Worm (Caenorhabditis elegans): ENCODE data around the gene M03E7.1.

Gene M03E7.1

DNA sequence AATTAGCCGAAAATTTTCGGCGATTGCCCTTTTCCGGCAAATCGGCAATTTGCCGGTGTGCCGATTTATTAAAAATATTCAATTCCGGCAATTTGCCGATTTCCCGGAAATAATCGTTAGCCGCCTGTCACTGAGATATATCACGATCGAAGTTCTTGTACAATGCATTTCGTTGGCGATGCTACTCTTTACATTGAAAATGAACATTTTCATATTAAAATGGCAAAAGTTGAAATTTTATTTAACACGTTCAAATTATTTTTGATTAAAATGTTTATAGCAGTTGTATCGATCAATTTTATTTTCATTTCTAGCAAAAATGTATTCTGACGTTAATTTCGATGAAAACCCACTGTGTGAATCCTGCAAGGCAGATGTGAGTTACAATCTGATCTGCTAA, 6.8 kb upstream of the M03E7.1 start, which contains the start of gene M03E7.3:
Gene M03E7.3, plus strand, starts transcription at position 301 of the 400 bp plus-strand sequence.
- TF ChIP-seq zip-8 (tag; optimal IDR thresholded peaks at IDR 0.05), result no peak
- no peak for TF ChIP-seq mep-1 (tag; optimal IDR thresholded peaks at IDR 0.05)
- TF ChIP-seq elt-3 (tag; optimal IDR thresholded peaks at IDR 0.05), result no peak

DNA sequence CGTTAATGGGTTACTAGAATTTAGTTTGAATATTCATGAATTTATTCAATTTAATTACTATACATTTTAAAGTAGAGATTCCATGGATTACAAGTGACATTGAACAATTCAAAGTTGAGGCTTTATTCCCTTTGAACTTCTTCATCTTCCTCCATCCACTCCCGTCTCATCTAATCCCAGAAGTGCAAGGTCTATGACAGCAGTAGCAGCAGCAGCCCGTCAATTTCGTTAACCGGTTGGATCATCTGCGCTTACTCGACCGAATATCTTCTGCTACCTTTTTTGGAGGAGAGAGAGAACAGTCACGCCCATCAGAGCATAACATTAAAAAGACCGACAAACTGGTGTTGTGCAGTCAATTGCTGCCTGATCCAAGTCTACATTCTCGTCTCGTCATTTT, 4.2 kb upstream of the M03E7.1 start, which contains the start of gene M03E7.2:
Gene M03E7.2, plus strand, starts transcription at position 301 of the 400 bp plus-strand sequence.
- TF ChIP-seq nhr-2 (tag; optimal IDR thresholded peaks at IDR 0.05) (no peak), cnd-1 (tag; optimal IDR thresholded peaks at IDR 0.05) (no peak), mep-1 (tag; optimal IDR thresholded peaks at IDR 0.05) (no peak), pha-4 (tag; optimal IDR thresholded peaks at IDR 0.05) (no peak), unc-120 (tag; optimal IDR thresholded peaks at IDR 0.05; ENCODE audit: poor library complexity, severe bottlenecking) (no peak), ceh-43 (GFP tag; optimal IDR thresholded peaks at IDR 0.05) (no peak), M03D4.4 (tag; optimal IDR thresholded peaks at IDR 0.05) (no peak), nhr-12 (tag; optimal IDR thresholded peaks at IDR 0.05) (no peak), drap-1 (GFP tag; optimal IDR thresholded peaks at IDR 0.05) (no peak), ceh-39 (tag; optimal IDR thresholded peaks at IDR 0.05) (no peak), ces-1 (GFP tag; optimal IDR thresholded peaks at IDR 0.05) (no peak), lin-13 (tag; optimal IDR thresholded peaks at IDR 0.05) (no peak)

DNA sequence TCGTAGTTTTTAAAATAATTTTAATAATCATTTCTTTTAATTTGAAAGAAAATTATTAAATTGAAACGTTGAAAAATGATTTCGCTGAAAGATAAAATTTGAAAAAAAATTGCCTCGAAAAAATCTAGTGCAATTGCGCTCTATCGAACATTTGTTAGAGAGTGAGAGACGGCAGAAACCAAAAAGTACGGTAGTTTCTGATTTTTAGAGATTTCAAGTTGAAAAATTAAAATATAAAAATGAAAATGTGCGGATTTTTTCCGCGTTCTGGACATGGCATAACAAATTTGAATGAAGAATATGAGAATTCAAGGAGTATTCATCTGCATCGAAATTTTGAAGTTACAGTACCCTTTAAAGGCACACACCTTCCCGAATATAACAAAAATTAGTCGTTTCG, 2.1 kb upstream of the M03E7.1 start:
- TF ChIP-seq lsy-2 (tag; optimal IDR thresholded peaks at IDR 0.05) (peak; percentile 52), elt-3 (tag; optimal IDR thresholded peaks at IDR 0.05) (no peak), mep-1 (tag; optimal IDR thresholded peaks at IDR 0.05) (peak; percentile 10)

DNA sequence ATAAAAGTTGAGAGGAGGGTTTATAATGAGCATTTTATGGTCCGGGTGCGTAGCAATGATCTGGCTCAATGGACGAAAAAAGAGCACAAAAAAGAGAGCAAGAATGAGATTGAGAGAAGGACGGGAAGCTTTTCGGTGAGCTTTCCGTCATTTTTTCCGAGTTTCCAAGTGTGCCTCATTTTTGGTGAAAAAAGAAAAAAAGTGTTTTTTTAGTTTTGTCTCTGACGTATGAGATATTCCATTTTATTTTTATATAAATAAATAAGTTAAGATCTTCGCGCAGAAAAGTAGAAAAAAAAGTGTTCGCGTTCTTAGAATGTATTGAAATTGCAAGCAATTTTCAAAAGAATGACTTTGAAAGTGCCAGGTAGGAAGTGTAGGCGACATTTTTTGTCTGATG, 1.4 kb upstream of the M03E7.1 start, which contains the start of gene memb-2:
Gene memb-2, minus strand, starts transcription at position 101 of the 400 bp plus-strand sequence.
- no peak for TF ChIP-seq nhr-2 (tag; optimal IDR thresholded peaks at IDR 0.05)
- no peak for TF ChIP-seq ztf-11 (tag; optimal IDR thresholded peaks at IDR 0.05)

DNA sequence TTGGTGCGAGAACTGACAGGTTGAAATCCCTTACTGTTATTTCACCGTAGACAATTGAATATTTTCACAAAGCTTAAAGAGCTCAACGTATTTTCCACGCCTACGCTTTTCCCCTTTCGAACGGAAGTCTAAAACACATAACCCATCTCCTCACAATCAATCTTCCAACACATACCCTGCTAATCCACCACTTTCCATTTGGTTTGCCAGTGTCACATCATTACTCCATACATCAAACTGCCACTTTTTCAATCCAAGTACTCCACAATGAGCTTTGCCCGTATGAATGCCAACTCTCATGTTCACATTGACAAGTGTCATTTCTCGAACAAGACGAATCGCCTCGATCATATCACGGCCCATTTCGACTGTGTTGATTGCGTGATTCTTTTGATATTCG, 6.5 kb downstream of the M03E7.1 start:
- TF ChIP-seq ham-2 (GFP tag; optimal IDR thresholded peaks at IDR 0.05), result no peak
- TF ChIP-seq pha-4 (tag; optimal IDR thresholded peaks at IDR 0.05), result no peak
- no peak for TF ChIP-seq nhr-12 (tag; optimal IDR thresholded peaks at IDR 0.05)
- no peak for TF ChIP-seq snpc-4 (tag; optimal IDR thresholded peaks at IDR 0.05)

DNA sequence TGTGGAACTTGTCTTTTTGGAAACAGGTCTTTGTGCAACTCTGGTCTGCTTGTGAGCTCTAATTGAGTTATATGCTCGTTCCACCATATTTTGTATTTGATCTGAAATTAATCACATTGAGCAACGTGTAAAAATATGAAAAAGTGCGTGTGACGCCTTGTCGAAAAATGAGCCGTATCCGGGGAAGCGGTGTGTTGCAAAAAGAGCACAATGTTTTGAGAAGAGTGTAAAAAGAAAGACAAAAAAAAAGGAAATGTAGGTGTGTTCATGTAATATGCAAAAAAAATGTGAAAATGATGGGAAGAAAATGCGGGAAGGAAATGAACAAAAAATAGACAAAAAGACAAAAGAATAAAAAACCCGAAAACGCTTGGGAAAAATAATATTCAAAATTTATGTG, 9.3 kb downstream of the M03E7.1 start, which contains the start of gene acy-4:
Gene acy-4, minus strand, starts transcription at position 101 of the 400 bp plus-strand sequence.
- TF ChIP-seq nhr-2 (tag; optimal IDR thresholded peaks at IDR 0.05) (no peak), nhr-76 (tag; optimal IDR thresholded peaks at IDR 0.05) (no peak), ztf-11 (tag; optimal IDR thresholded peaks at IDR 0.05) (no peak), blmp-1 (tag; optimal IDR thresholded peaks at IDR 0.05) (no peak), hlh-1 (tag; optimal IDR thresholded peaks at IDR 0.05) (no peak), pha-4 (tag; optimal IDR thresholded peaks at IDR 0.05) (no peak), unc-120 (tag; optimal IDR thresholded peaks at IDR 0.05; ENCODE audit: poor library complexity, severe bottlenecking) (no peak), lin-32 (GFP tag; optimal IDR thresholded peaks at IDR 0.05) (no peak), ceh-83 (GFP tag; optimal IDR thresholded peaks at IDR 0.05) (no peak), lsy-2 (tag; optimal IDR thresholded peaks at IDR 0.05) (no peak), mab-5 (tag; optimal IDR thresholded peaks at IDR 0.05) (no peak), drap-1 (GFP tag; optimal IDR thresholded peaks at IDR 0.05) (no peak), nhr-237 (tag; optimal IDR thresholded peaks at IDR 0.05) (no peak), sem-2 (GFP tag; optimal IDR thresholded peaks at IDR 0.05) (no peak), mep-1 (tag; optimal IDR thresholded peaks at IDR 0.05) (no peak), lin-13 (tag; optimal IDR thresholded peaks at IDR 0.05) (no peak), flh-1 (GFP tag; optimal IDR thresholded peaks at IDR 0.05) (no peak), ces-1 (GFP tag; optimal IDR thresholded peaks at IDR 0.05) (no peak)

DNA sequence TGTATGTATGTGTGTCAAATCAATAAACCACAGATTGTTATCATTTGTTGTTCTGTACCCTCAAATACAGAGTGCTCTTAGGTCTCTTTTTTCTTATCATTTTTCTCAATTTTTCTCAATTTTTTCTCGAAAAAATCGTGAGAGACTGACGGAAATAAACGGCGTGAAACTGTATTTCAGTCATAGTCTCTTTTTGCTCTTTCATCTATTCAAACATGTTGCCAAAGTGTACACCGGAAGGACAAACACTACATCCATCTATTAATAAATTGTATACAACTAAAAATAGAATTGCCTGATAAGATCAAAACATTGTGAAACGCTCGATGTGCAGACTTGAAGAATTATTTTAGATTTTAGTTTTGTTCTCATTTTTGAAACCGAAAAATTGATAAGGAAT, 13.0 kb downstream of the M03E7.1 start:
- TF ChIP-seq nhr-76 (tag; optimal IDR thresholded peaks at IDR 0.05), result no peak
- no peak for TF ChIP-seq ceh-43 (GFP tag; optimal IDR thresholded peaks at IDR 0.05)
- no peak for TF ChIP-seq ztf-11 (tag; optimal IDR thresholded peaks at IDR 0.05)
- TF ChIP-seq flh-1 (GFP tag; optimal IDR thresholded peaks at IDR 0.05), result no peak
- no peak for TF ChIP-seq bed-3 (GFP tag; optimal IDR thresholded peaks at IDR 0.05)
- no peak for TF ChIP-seq lin-32 (GFP tag; optimal IDR thresholded peaks at IDR 0.05)
